Worm (Caenorhabditis elegans): ENCODE results near the gene lurp-4.

DNA sequence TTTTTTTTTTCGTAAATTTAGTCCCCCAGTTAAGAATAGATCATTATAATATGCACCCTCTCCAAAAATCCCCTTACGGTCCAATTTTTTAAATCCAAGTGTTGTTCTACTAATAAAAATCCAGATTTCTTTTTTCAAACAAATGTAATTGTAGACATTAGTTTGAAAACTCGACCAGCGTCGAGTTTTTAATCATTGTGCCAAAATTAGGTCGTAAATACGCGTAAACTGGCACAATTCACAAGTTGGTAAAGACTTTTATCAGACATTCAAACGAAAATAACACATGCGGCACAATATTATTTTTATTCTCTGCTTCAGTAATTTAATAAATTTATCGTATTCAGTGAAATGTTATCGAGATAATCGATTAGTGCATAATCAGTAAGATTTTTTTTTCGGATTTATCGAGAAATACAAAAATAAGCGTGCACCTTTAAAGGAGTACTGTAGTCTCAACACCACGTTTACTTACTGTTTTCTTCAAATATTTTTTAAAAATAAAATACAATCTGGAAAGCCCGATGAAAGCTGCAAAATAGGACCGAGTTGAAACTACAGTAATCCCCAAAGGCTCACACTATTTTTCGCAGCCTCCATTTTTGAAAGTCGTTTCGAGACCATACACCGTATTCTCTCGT is 2.2 kb upstream of the lurp-4 start, which contains the start of gene C34B4.4:
- TF ChIP-seq pha-4 (tag; optimal IDR thresholded peaks at IDR 0.05) (no peak), flh-1 (GFP tag; optimal IDR thresholded peaks at IDR 0.05) (no peak), nhr-12 (tag; optimal IDR thresholded peaks at IDR 0.05) (no peak), nhr-237 (tag; optimal IDR thresholded peaks at IDR 0.05) (no peak), sptf-1 (tag; optimal IDR thresholded peaks at IDR 0.05) (no peak), ces-1 (GFP tag; optimal IDR thresholded peaks at IDR 0.05) (no peak), snpc-4 (tag; optimal IDR thresholded peaks at IDR 0.05) (no peak), cnd-1 (tag; optimal IDR thresholded peaks at IDR 0.05) (no peak), zip-8 (tag; optimal IDR thresholded peaks at IDR 0.05) (no peak), blmp-1 (tag; optimal IDR thresholded peaks at IDR 0.05) (no peak), lsy-2 (tag; optimal IDR thresholded peaks at IDR 0.05) (no peak), lin-13 (tag; optimal IDR thresholded peaks at IDR 0.05) (no peak)
